Worm (Caenorhabditis elegans): ENCODE measurements around the gene lgc-22.

DNA sequence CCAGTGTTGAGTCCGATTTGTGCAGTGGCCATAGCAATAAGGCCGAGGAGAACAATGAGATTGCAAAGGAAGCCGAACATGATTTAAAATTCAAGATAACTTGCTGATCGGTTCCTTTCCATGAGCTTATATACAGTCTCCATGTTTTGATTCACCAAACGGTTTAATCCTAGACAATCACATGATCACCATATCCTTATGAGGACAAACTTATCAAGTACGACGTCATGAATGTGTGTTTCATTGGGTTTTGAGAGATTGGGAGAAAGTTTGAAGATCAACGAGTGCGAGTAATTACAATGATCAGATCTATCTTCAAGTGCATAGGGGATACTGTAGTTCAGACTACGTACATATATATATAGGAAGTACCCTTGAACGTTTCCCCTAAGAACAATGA is 10.6 kb upstream of the lgc-22 start, which contains the start of gene dct-7:
- TF ChIP-seq vab-15 (tag; optimal IDR thresholded peaks at IDR 0.05) (no peak), lin-13 (GFP tag; optimal IDR thresholded peaks at IDR 0.05) (no peak), ama-1 (optimal IDR thresholded peaks at IDR 0.05) (no peak), ztf-11 (tag; optimal IDR thresholded peaks at IDR 0.05) (no peak)

Data from whole organism, L1 larva.